Fruit fly (Drosophila melanogaster) whole organism, embryonic: ENCODE results near the gene CG31219.

Experiments used
- Awh ChIP-seq: fragments of 200-800 bp; sonication (Bioruptor generic); IDR thresholded peaks from 2 replicates; pipeline ENCODE4, ENCODE4 v1.3.6; 2022; ENCODE audit warnings: missing biosample characterization, missing genetic modification characterization
- BEAF-32 ChIP-seq: fragments of 200-800 bp; sonication (Bioruptor generic); optimal IDR thresholded peaks from 3 replicates; lab custom pipeline; 2017; ENCODE audit warnings: missing biosample characterization, missing genetic modification characterization, mild to moderate bottlenecking, moderate library complexity, missing genetic modification reagents
- CG10979 ChIP-seq: fragments of 200-800 bp; sonication (Bioruptor generic); optimal IDR thresholded peaks from 2 replicates; lab custom pipeline; 2018; ENCODE audit warnings: missing biosample characterization, mild to moderate bottlenecking, missing genetic modification characterization, moderate library complexity
- CG11696 ChIP-seq: fragments of 200-800 bp; sonication (Bioruptor generic); IDR thresholded peaks from 2 replicates; pipeline ENCODE4 v1.3.6; 2022; ENCODE audit warnings: missing biosample characterization, missing genetic modification characterization
- CG13287 ChIP-seq: fragments of 200-800 bp; sonication (Bioruptor generic); IDR thresholded peaks from 2 replicates; pipeline ENCODE4 v1.3.6; 2022; ENCODE audit warnings: missing biosample characterization, missing genetic modification characterization; ENCODE audit not compliant: partially characterized antibody
- CG13624 ChIP-seq: fragments of 200-800 bp; sonication (Bioruptor generic); optimal IDR thresholded peaks from 2 replicates; lab custom pipeline; 2016; ENCODE audit warnings: missing biosample characterization, missing genetic modification characterization
- CG13775 ChIP-seq: fragments of 200-800 bp; sonication (Bioruptor generic); optimal IDR thresholded peaks from 3 replicates; lab custom pipeline; 2017; ENCODE audit warnings: missing biosample characterization, mild to moderate bottlenecking, missing genetic modification characterization
- CG31224 ChIP-seq: fragments of 200-800 bp; sonication (Bioruptor generic); IDR thresholded peaks from 2 replicates; pipeline ENCODE4 v1.3.6; 2022; ENCODE audit warnings: missing biosample characterization, missing genetic modification characterization
- CG32532 ChIP-seq: fragments of 200-800 bp; sonication (Bioruptor generic); IDR thresholded peaks from 2 replicates; pipeline ENCODE4 v1.3.6; 2022; ENCODE audit warnings: missing biosample characterization, missing genetic modification characterization
- CG34224 ChIP-seq: fragments of 200-800 bp; sonication (Bioruptor generic); IDR thresholded peaks from 3 replicates; pipeline ENCODE4 v1.3.6; 2022; ENCODE audit warnings: missing biosample characterization, missing genetic modification characterization; ENCODE audit not compliant: partially characterized antibody
- CG6791 ChIP-seq: fragments of 200-800 bp; sonication (Bioruptor generic); IDR thresholded peaks from 3 replicates; pipeline ENCODE4 v1.3.6; 2022; ENCODE audit warnings: missing biosample characterization, missing genetic modification characterization; ENCODE audit not compliant: partially characterized antibody
- CkIIα-i1 ChIP-seq: fragments of 200-800 bp; sonication (Bioruptor generic); IDR thresholded peaks from 2 replicates; pipeline ENCODE4 v1.3.6; 2022; ENCODE audit warnings: missing biosample characterization, missing genetic modification characterization
- Dip3 ChIP-seq: fragments of 200-800 bp; sonication (Bioruptor generic); optimal IDR thresholded peaks from 3 replicates; lab custom pipeline; 2016; ENCODE audit warnings: missing biosample characterization, missing genetic modification characterization
- Dp ChIP-seq: fragments of 200-800 bp; sonication (Bioruptor generic); optimal IDR thresholded peaks from 2 replicates; lab custom pipeline; 2018; ENCODE audit warnings: missing biosample characterization, mild to moderate bottlenecking, missing genetic modification characterization, moderate library complexity
- Dref ChIP-seq: fragments of 200-800 bp; sonication (Bioruptor generic); IDR thresholded peaks from 2 replicates; pipeline ENCODE4 v1.3.6; 2022; ENCODE audit warnings: missing biosample characterization, missing genetic modification characterization
- E2f1 ChIP-seq: fragments of 200-800 bp; sonication (Bioruptor generic); IDR thresholded peaks from 2 replicates; pipeline ENCODE4 v1.3.6; 2022; ENCODE audit warnings: missing biosample characterization, missing genetic modification characterization
- MBD-R2 ChIP-seq: fragments of 200-800 bp; sonication (Bioruptor generic); IDR thresholded peaks from 2 replicates; pipeline ENCODE4 v1.3.6; 2022; ENCODE audit warnings: missing biosample characterization, missing genetic modification characterization
- NFAT ChIP-seq: fragments of 200-800 bp; sonication (Bioruptor generic); IDR thresholded peaks from 2 replicates; pipeline ENCODE4 v1.3.6; 2022; ENCODE audit warnings: missing biosample characterization, missing genetic modification characterization
- NfI ChIP-seq: fragments of 200-800 bp; sonication (Bioruptor generic); optimal IDR thresholded peaks from 3 replicates; lab custom pipeline; 2018; ENCODE audit warnings: missing biosample characterization, mild to moderate bottlenecking, missing genetic modification characterization, moderate library complexity
- Opbp ChIP-seq: fragments of 200-800 bp; sonication (Bioruptor generic); IDR thresholded peaks from 3 replicates; pipeline ENCODE4 v1.3.6; 2022; ENCODE audit warnings: missing biosample characterization, missing genetic modification characterization; ENCODE audit not compliant: partially characterized antibody
- Rfx ChIP-seq: fragments of 200-800 bp; sonication (Bioruptor generic); IDR thresholded peaks from 2 replicates; pipeline ENCODE4 v1.3.6; 2022; ENCODE audit warnings: missing biosample characterization, missing genetic modification characterization
- Scr ChIP-seq: fragments of 200-800 bp; sonication (Bioruptor generic); IDR thresholded peaks from 2 replicates; pipeline ENCODE4 v1.3.6; 2022; ENCODE audit warnings: missing biosample characterization, missing genetic modification characterization; ENCODE audit not compliant: partially characterized antibody
- Sox102F ChIP-seq: fragments of 200-800 bp; sonication (Bioruptor generic); optimal IDR thresholded peaks from 2 replicates; lab custom pipeline; 2018; ENCODE audit warnings: missing biosample characterization, mild to moderate bottlenecking, missing genetic modification characterization, moderate library complexity
- Taf1 ChIP-seq: fragments of 200-800 bp; sonication (Bioruptor generic); IDR thresholded peaks from 2 replicates; pipeline ENCODE4 v1.3.6; 2022; ENCODE audit warnings: missing biosample characterization, missing genetic modification characterization
- Xbp1 ChIP-seq: fragments of 200-800 bp; sonication (Bioruptor generic); optimal IDR thresholded peaks from 3 replicates; lab custom pipeline; 2016; ENCODE audit warnings: missing biosample characterization, mild to moderate bottlenecking, missing genetic modification characterization
- Xrp1 ChIP-seq: fragments of 200-800 bp; sonication (Bioruptor generic); IDR thresholded peaks from 2 replicates; pipeline ENCODE4 v1.3.6; 2022; ENCODE audit warnings: missing biosample characterization, missing genetic modification characterization
- bbx ChIP-seq: fragments of 200-800 bp; sonication (Bioruptor generic); IDR thresholded peaks from 2 replicates; pipeline ENCODE4 v1.3.6; 2022; ENCODE audit warnings: missing biosample characterization, missing genetic modification characterization; ENCODE audit not compliant: partially characterized antibody
- cwo ChIP-seq: fragments of 200-800 bp; sonication (Bioruptor generic); optimal IDR thresholded peaks from 3 replicates; lab custom pipeline; 2017; ENCODE audit warnings: missing biosample characterization, missing genetic modification characterization, mild to moderate bottlenecking, moderate library complexity, missing genetic modification reagents
- hbn ChIP-seq: fragments of 200-800 bp; sonication (Bioruptor generic); IDR thresholded peaks from 2 replicates; pipeline ENCODE4 v1.3.6; 2022; ENCODE audit warnings: missing biosample characterization, missing genetic modification characterization; ENCODE audit not compliant: partially characterized antibody
- her ChIP-seq: fragments of 200-800 bp; sonication (Bioruptor generic); optimal IDR thresholded peaks from 2 replicates; lab custom pipeline; 2016; ENCODE audit warnings: missing biosample characterization, missing genetic modification characterization
- jing ChIP-seq: fragments of 200-800 bp; sonication (Bioruptor generic); optimal IDR thresholded peaks from 2 replicates; lab custom pipeline; 2018; ENCODE audit warnings: missing biosample characterization, mild to moderate bottlenecking, missing genetic modification characterization
- knrl ChIP-seq: fragments of 200-800 bp; sonication (Bioruptor generic); IDR thresholded peaks from 3 replicates; pipeline ENCODE4 v1.3.6; 2022; ENCODE audit warnings: missing biosample characterization, missing genetic modification characterization; ENCODE audit not compliant: partially characterized antibody
- mam ChIP-seq: fragments of 200-800 bp; sonication (Bioruptor generic); optimal IDR thresholded peaks from 3 replicates; lab custom pipeline; 2016; ENCODE audit warnings: missing biosample characterization, missing genetic modification characterization
- mld ChIP-seq: fragments of 200-800 bp; sonication (Bioruptor generic); IDR thresholded peaks from 3 replicates; pipeline ENCODE4 v1.3.6; 2022; ENCODE audit warnings: missing biosample characterization, missing genetic modification characterization; ENCODE audit not compliant: partially characterized antibody
- pan ChIP-seq, 4 experiments: fragments of >200 bp in 3 of 4; fragments of 200-800 bp in 1 of 4; sonication (Bioruptor generic) in 1 of 4; optimal IDR thresholded peaks in 3 of 4; IDR thresholded peaks in 1 of 4; 2 replicates each; pipeline versions ENCODE4 v1.3.6 to Lab custom; 2017 to 2022; ENCODE audit warnings: missing biosample characterization in 2 of 4, missing genetic modification characterization in 2 of 4, mixed read lengths in 1 of 4
- ranshi ChIP-seq: fragments of 200-800 bp; sonication (Bioruptor generic); IDR thresholded peaks from 2 replicates; pipeline ENCODE4 v1.3.6; 2022; ENCODE audit warnings: missing biosample characterization, missing genetic modification characterization
- row ChIP-seq: fragments of 200-800 bp; sonication (Bioruptor generic); IDR thresholded peaks from 3 replicates; pipeline ENCODE4 v1.3.6; 2022; ENCODE audit warnings: missing biosample characterization, missing genetic modification characterization
- sens ChIP-seq: fragments of 200-800 bp; sonication (Bioruptor generic); peaks from one replicate; lab custom pipeline; 2016; ENCODE audit warnings: missing biosample characterization, missing genetic modification characterization
- sna ChIP-seq: fragments of 200-800 bp; sonication (Bioruptor generic); IDR thresholded peaks from 2 replicates; pipeline ENCODE4 v1.3.6; 2022; ENCODE audit warnings: missing biosample characterization, missing genetic modification characterization; ENCODE audit not compliant: partially characterized antibody
- stc ChIP-seq: fragments of 200-800 bp; sonication (Bioruptor generic); IDR thresholded peaks from 2 replicates; pipeline ENCODE4 v1.3.6; 2022; ENCODE audit warnings: missing biosample characterization, missing genetic modification characterization
- tna ChIP-seq: fragments of 200-800 bp; sonication (Bioruptor generic); IDR thresholded peaks from 2 replicates; pipeline ENCODE4 v1.3.6; 2022; ENCODE audit warnings: missing biosample characterization, missing genetic modification characterization; ENCODE audit not compliant: partially characterized antibody
- unc-4 ChIP-seq: fragments of 200-800 bp; sonication (Bioruptor generic); IDR thresholded peaks from 2 replicates; pipeline ENCODE4 v1.3.6; 2022; ENCODE audit warnings: missing biosample characterization, missing genetic modification characterization; ENCODE audit not compliant: partially characterized antibody
- unpg ChIP-seq: fragments of 200-800 bp; sonication (Bioruptor generic); optimal IDR thresholded peaks from 3 replicates; lab custom pipeline; 2018; ENCODE audit warnings: missing biosample characterization, mild to moderate bottlenecking, missing genetic modification characterization, moderate library complexity
- vvl ChIP-seq: fragments of 200-800 bp; sonication (Bioruptor generic); IDR thresholded peaks from 2 replicates; pipeline ENCODE4 v1.3.6; 2022; ENCODE audit warnings: missing biosample characterization, missing genetic modification characterization
- zen2 ChIP-seq: fragments of 200-800 bp; sonication (Bioruptor generic); IDR thresholded peaks from 3 replicates; pipeline ENCODE4 v1.3.6; 2022; ENCODE audit warnings: missing biosample characterization, missing genetic modification characterization; ENCODE audit not compliant: partially characterized antibody
- zfh1 ChIP-seq: fragments of 200-800 bp; sonication (Bioruptor generic); IDR thresholded peaks from 3 replicates; pipeline ENCODE4 v1.3.6; 2022; ENCODE audit warnings: missing biosample characterization, missing genetic modification characterization
- zfh2 ChIP-seq: fragments of 200-800 bp; sonication (Bioruptor generic); optimal IDR thresholded peaks from 2 replicates; lab custom pipeline; 2016; ENCODE audit warnings: missing biosample characterization, missing genetic modification characterization

Gene CG31219

dm6 chr3R:19644901-19645204, 6.0 kb upstream of the CG31219 start, which contains the start of gene Nup58 (continued):
- TF ChIP-seq sens (GFP tag; lab: Kevin White, UChicago) (peak; percentile 87), pan (optimal IDR thresholded peaks at IDR 0.05; lab: Kevin White, UChicago) (no peak), pan (GFP tag; optimal IDR thresholded peaks at IDR 0.05 in 1 of 2, IDR thresholded peaks at IDR 0.05 in 1 of 2) (peak in 1 of 2 experiments; percentile 56), Dp (peak; percentile 18), CG11696 (GFP tag; lab: Robert Waterston, UW) (no peak), stc (GFP tag; lab: Robert Waterston, UW) (no peak), zfh2 (peak; percentile 8), CG13287 (GFP tag; lab: Robert Waterston, UW) (peak; percentile 86), cwo (no peak), unpg (no peak), vvl (GFP tag; lab: Robert Waterston, UW) (peak; percentile 48; the same call in 1 of the 2 replicates), knrl (GFP tag; lab: Robert Waterston, UW) (peak; percentile 74; the same call in 2 of the 3 replicates), ranshi (GFP tag; lab: Robert Waterston, UW) (no peak), Opbp (GFP tag; lab: Robert Waterston, UW) (peak; percentile 81; the same call in 2 of the 3 replicates), zfh1 (GFP tag; lab: Robert Waterston, UW) (no peak), CG32532 (GFP tag; lab: Robert Waterston, UW) (peak; percentile 40), zen2 (GFP tag; lab: Robert Waterston, UW) (peak; percentile 76), tna (GFP tag; lab: Robert Waterston, UW) (peak; percentile 50), NfI (GFP tag; lab: Kevin White, UChicago) (peak; percentile 20), BEAF-32 (GFP tag; lab: Kevin White, UChicago) (peak; percentile 69), NFAT (GFP tag; lab: Robert Waterston, UW) (peak; percentile 42; the same call in 1 of the 2 replicates), Rfx (peak; percentile 65), jing (GFP tag; lab: Kevin White, UChicago) (no peak), Taf1 (GFP tag; lab: Robert Waterston, UW) (no peak), MBD-R2 (GFP tag; lab: Robert Waterston, UW) (peak; percentile 50), mld (GFP tag; lab: Robert Waterston, UW) (peak; percentile 56; the same call in 1 of the 3 replicates), row (GFP tag; lab: Robert Waterston, UW) (peak; percentile 42), CG13624 (no peak), hbn (GFP tag; lab: Robert Waterston, UW) (peak; percentile 77), bbx (GFP tag; lab: Robert Waterston, UW) (peak; percentile 84), Dip3 (GFP tag; lab: Kevin White, UChicago) (no peak), CG10979 (tag; lab: Kevin White, UChicago) (no peak), Sox102F (no peak), mam (peak; percentile 17), CkIIα-i1 (GFP tag; lab: Robert Waterston, UW) (no peak), CG6791 (GFP tag; lab: Robert Waterston, UW) (peak; percentile 80), unc-4 (GFP tag; lab: Robert Waterston, UW) (peak; percentile 80), E2f1 (GFP tag; lab: Robert Waterston, UW) (peak; percentile 44; the same call in 1 of the 2 replicates), Xbp1 (peak; percentile 4), CG34224 (peak; percentile 81), Scr (GFP tag; lab: Robert Waterston, UW) (peak; percentile 89), sna (GFP tag; lab: Robert Waterston, UW) (0 out of 2 replicates have a peak, but pooled peaks have one; percentile 69), Awh (0 out of 2 replicates have a peak, but pooled peaks have one; percentile 7), Xrp1 (GFP tag; lab: Robert Waterston, UW) (peak; percentile 13; the same call in 1 of the 2 replicates), her (GFP tag; lab: Kevin White, UChicago) (no peak), CG13775 (no peak), Dref (GFP tag; lab: Robert Waterston, UW) (peak; percentile 65), CG31224 (GFP tag; lab: Robert Waterston, UW) (no peak)
